Fruit fly (Drosophila melanogaster) Kc167 (cell line): Measurements from ENCODE around the gene dlt.

ENCODE experiments used
- Myc ChIP-seq: fragments of >200 bp; optimal IDR thresholded peaks from 2 replicates; lab custom pipeline; 2017; ENCODE audit warnings: missing external identifiers
- Sin3A ChIP-seq: fragments of >200 bp; optimal IDR thresholded peaks from 2 replicates; lab custom pipeline; 2018; ENCODE audit warnings: missing external identifiers
- h ChIP-seq: fragments of >200 bp; optimal IDR thresholded peaks from 3 replicates; lab custom pipeline; 2018; ENCODE audit warnings: missing external identifiers
- insv ChIP-seq: fragments of >200 bp; optimal IDR thresholded peaks from 3 replicates; lab custom pipeline; 2018; ENCODE audit warnings: missing external identifiers
- psq ChIP-seq: fragments of >200 bp; optimal IDR thresholded peaks from 2 replicates; lab custom pipeline; 2017; ENCODE audit warnings: missing external identifiers
- ttk ChIP-seq: sonication (Bioruptor generic); optimal IDR thresholded peaks from 2 replicates; lab custom pipeline; 2017; ENCODE audit warnings: missing external identifiers

Gene dlt

DNA sequence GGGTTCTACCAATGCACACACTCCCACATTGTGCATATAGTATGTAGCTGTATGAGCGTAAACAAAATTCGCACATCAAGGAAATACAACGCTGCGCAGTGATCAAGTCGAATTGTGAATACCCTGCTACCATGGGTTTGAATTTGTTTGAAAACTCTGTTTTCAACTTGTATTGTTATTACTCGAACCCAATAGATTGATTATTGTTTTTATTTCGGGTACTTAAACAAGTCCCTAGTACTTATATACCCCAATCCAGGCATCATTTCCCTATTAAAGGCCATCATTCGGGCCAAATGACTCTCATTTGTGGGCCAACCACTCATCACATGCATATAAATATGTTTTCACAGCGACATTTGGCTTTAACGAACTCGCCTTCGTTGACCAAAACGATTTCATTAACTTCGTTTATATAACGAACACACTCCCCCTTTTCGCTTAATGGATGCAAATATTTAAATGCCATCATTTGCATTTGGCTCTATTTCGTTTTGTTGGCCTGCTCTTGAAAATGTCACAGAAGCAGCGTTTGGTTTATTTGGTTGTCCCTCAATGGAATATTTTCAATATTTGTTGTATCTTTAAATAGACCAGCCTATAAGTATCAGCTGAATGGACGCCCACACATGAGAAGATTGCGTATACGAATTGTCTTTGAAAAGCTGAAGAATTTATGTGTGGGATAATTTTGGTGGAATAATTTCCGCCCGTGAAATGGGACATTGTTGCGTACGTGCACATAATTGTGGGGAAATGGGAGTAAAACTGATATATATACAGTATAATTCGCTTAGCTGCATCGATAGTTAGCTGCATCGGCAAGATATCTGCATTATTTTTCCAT lies 54.8 kb downstream of the dlt start:
- TF ChIP-seq Myc (lab: Kevin White, UChicago) (no peak), ttk (lab: Kevin White, UChicago) (no peak), insv (no peak), psq (lab: Kevin White, UChicago) (no peak), h (lab: Kevin White, UChicago) (no peak), Sin3A (lab: Kevin White, UChicago) (no peak)
